Worm (Caenorhabditis elegans): ENCODE data around the gene clec-2.

ce11 chrII:3054622-3055021, 31.4 kb upstream of the clec-2 start:
- no peak for TF ChIP-seq ets-4 (tag; optimal IDR thresholded peaks at IDR 0.05)
- TF ChIP-seq unc-3 (GFP tag; conservative IDR thresholded peaks at IDR 0.05): no peak
- no peak for TF ChIP-seq unc-3 (tag; optimal IDR thresholded peaks at IDR 0.05)
- no peak for TF ChIP-seq fkh-10 (GFP tag; optimal IDR thresholded peaks at IDR 0.05)
- no peak for TF ChIP-seq ama-1 (optimal IDR thresholded peaks at IDR 0.05)
- no peak for TF ChIP-seq pqm-1 (tag; optimal IDR thresholded peaks at IDR 0.05)
- TF ChIP-seq sdc-2 (tag; optimal IDR thresholded peaks at IDR 0.05): no peak
- no peak for TF ChIP-seq lim-6 (tag; optimal IDR thresholded peaks at IDR 0.05)
- no peak for TF ChIP-seq ceh-6 (GFP tag; optimal IDR thresholded peaks at IDR 0.05)
- no peak for TF ChIP-seq unc-42 (tag; optimal IDR thresholded peaks at IDR 0.05)
